Fruit fly (Drosophila melanogaster): ENCODE measurements around the gene Edc3.

Gene Edc3

DNA sequence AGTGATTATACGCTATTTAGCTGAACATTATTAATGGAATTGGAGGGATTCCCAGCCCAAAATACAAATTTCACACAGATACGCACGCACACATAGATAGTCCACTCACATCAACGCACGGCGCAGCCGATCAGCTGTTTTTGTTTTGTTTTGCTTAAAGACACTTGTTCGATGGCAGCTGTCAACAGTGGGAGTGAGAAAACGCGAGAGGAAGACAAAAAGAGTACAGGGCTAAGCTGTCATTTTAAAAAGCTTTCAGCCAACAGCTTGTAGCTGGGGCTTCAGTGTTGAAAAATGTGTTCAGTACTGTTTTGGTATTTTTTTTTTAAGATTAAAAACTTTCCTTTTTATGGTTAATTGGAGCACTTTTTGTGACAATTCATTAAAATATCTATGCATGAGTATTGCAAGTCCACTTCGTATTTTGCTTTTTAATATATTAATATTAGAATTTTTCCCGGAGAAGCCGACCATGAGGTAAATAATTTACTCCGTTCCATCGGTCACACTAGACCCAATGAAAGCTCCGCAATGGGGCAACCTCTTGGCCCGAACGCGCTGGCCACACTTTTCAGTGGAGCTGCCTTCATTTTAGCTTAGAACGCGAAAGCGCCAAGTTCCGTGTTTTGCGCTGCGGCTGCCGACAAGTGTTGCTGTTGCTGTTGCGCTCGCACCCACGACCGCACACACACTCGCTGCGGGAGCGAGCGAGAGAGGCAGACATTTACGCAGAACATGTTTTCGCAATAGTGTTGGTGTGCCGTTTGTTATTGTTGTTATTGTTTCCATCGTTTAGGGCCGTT, 3.4 kb upstream of the Edc3 start (continued):
- peak; percentile 49 for TF ChIP-seq CG18764 (GFP tag; optimal IDR thresholded peaks at IDR 0.05)
- TF ChIP-seq Myb (GFP tag; optimal IDR thresholded peaks at IDR 0.05): peak; percentile 14
- peak; percentile 20 for TF ChIP-seq CG10147 (GFP tag; optimal IDR thresholded peaks at IDR 0.05)
- 0 out of 3 replicates have a peak, but pooled peaks have one; percentile 44 for TF ChIP-seq CG2199 (GFP tag; IDR thresholded peaks at IDR 0.05)
- TF ChIP-seq CG2120 (GFP tag; optimal IDR thresholded peaks at IDR 0.05): peak; percentile 70
- no peak for TF ChIP-seq CG15073 (GFP tag; optimal IDR thresholded peaks at IDR 0.05)
- peak; percentile 50 for TF ChIP-seq cwo (GFP tag; optimal IDR thresholded peaks at IDR 0.05)
- no peak for TF ChIP-seq BtbVII (GFP tag; optimal IDR thresholded peaks at IDR 0.05)
- no peak; the same call in 2 of the 3 replicates for TF ChIP-seq CG14050 (GFP tag; IDR thresholded peaks at IDR 0.05)
- peak; percentile 90 for TF ChIP-seq Jarid2 (GFP tag; optimal IDR thresholded peaks at IDR 0.05)
- TF ChIP-seq emc (GFP tag; optimal IDR thresholded peaks at IDR 0.05): peak; percentile 14
- TF ChIP-seq ewg (GFP tag; optimal IDR thresholded peaks at IDR 0.05): peak; percentile 12
- peak; percentile 57 for TF ChIP-seq grau (tag; optimal IDR thresholded peaks at IDR 0.05)
- TF ChIP-seq usp (GFP tag; optimal IDR thresholded peaks at IDR 0.05): no peak
- TF ChIP-seq CG7786 (GFP tag; optimal IDR thresholded peaks at IDR 0.05): no peak
- TF ChIP-seq mam (GFP tag; optimal IDR thresholded peaks at IDR 0.05): peak; percentile 12
- no peak for TF ChIP-seq CG1024 (GFP tag; IDR thresholded peaks at IDR 0.05)
- TF ChIP-seq CG10654 (GFP tag; optimal IDR thresholded peaks at IDR 0.05): peak; percentile 2
- peak; percentile 68 for TF ChIP-seq row (GFP tag; IDR thresholded peaks at IDR 0.05)
- TF ChIP-seq knrl (GFP tag; IDR thresholded peaks at IDR 0.05; ENCODE audit: partially characterized antibody): no peak
- TF ChIP-seq sob (GFP tag; IDR thresholded peaks at IDR 0.05): peak; percentile 59; the same call in 1 of the 2 replicates
- TF ChIP-seq HHEX (GFP tag; optimal IDR thresholded peaks at IDR 0.05): peak; percentile 10
- TF ChIP-seq tap (tag; optimal IDR thresholded peaks at IDR 0.05): peak; percentile 17
- peak; percentile 91 for TF ChIP-seq rib (GFP tag; IDR thresholded peaks at IDR 0.05)
- TF ChIP-seq Nf-YA (GFP tag; IDR thresholded peaks at IDR 0.05): 0 out of 2 replicates have a peak, but pooled peaks have one; percentile 34
- TF ChIP-seq sna (GFP tag; IDR thresholded peaks at IDR 0.05; ENCODE audit: partially characterized antibody): peak; percentile 41
- TF ChIP-seq Rfx (GFP tag; IDR thresholded peaks at IDR 0.05): peak; percentile 56; the same call in 1 of the 2 replicates
- TF ChIP-seq hkb (optimal IDR thresholded peaks at IDR 0.05): peak; percentile 51
- 0 out of 2 replicates have a peak, but pooled peaks have one; percentile 33 for TF ChIP-seq hkb (GFP tag; IDR thresholded peaks at IDR 0.05)
- TF ChIP-seq YL-1 (GFP tag; optimal IDR thresholded peaks at IDR 0.05): peak; percentile 54
- TF ChIP-seq Opbp (GFP tag; IDR thresholded peaks at IDR 0.05; ENCODE audit: partially characterized antibody): peak; percentile 71; the same call in 2 of the 3 replicates
- peak; percentile 40; the same call in 1 of the 2 replicates for TF ChIP-seq E2f1 (GFP tag; IDR thresholded peaks at IDR 0.05)
- TF ChIP-seq CG4730 (GFP tag; IDR thresholded peaks at IDR 0.05): no peak
- no peak for TF ChIP-seq yki (optimal IDR thresholded peaks at IDR 0.05)
- TF ChIP-seq CG1603 (tag; optimal IDR thresholded peaks at IDR 0.05): peak; percentile 25
- no peak for TF ChIP-seq Dfd (GFP tag; optimal IDR thresholded peaks at IDR 0.05)
- TF ChIP-seq CG31441 (GFP tag; IDR thresholded peaks at IDR 0.05): peak; percentile 56
- no peak for TF ChIP-seq CTCF (GFP tag; optimal IDR thresholded peaks at IDR 0.05)
- TF ChIP-seq tin (GFP tag; optimal IDR thresholded peaks at IDR 0.05): peak; percentile 52
- peak; percentile 13 for TF ChIP-seq CG2116 (GFP tag; optimal IDR thresholded peaks at IDR 0.05)
- TF ChIP-seq Optix (GFP tag; IDR thresholded peaks at IDR 0.05): no peak
- TF ChIP-seq CG14441 (GFP tag; IDR thresholded peaks at IDR 0.05): no peak
- peak; percentile 22 for TF ChIP-seq CG4820 (GFP tag; optimal IDR thresholded peaks at IDR 0.05)
- no peak for TF ChIP-seq wor (GFP tag; IDR thresholded peaks at IDR 0.05)
- TF ChIP-seq jigr1 (GFP tag; IDR thresholded peaks at IDR 0.05): no peak
- no peak for TF ChIP-seq CG7357 (GFP tag; IDR thresholded peaks at IDR 0.05)
- peak; percentile 51 for TF ChIP-seq nom (GFP tag; optimal IDR thresholded peaks at IDR 0.05)
- TF ChIP-seq Atf6 (GFP tag; IDR thresholded peaks at IDR 0.05): 0 out of 2 replicates have a peak, but pooled peaks have one; percentile 37
- TF ChIP-seq CG11085 (GFP tag; IDR thresholded peaks at IDR 0.05): no peak
- peak; percentile 55 for TF ChIP-seq gem (tag; optimal IDR thresholded peaks at IDR 0.05)
- TF ChIP-seq kay (GFP tag; optimal IDR thresholded peaks at IDR 0.05): peak; percentile 31
